Worm (Caenorhabditis elegans): ENCODE data around the gene cysl-1.

cysl-1 gene

ce11 chrX:9932226-9932773 lies 22.0 kb downstream of the cysl-1 start, which contains the start of gene tsp-21:
tsp-21 (plus strand) TSS chrX:9932371.
- TF ChIP-seq daf-12 (tag; optimal IDR thresholded peaks at IDR 0.05) (no peak), ama-1 (optimal IDR thresholded peaks at IDR 0.05) (peak; percentile 73), daf-16 (GFP tag; optimal IDR thresholded peaks at IDR 0.05) (no peak), daf-16 (tag; optimal IDR thresholded peaks at IDR 0.05) (peak; percentile 87), nhr-111 (GFP tag; optimal IDR thresholded peaks at IDR 0.05) (no peak), aha-1 (tag) (peak; percentile 97), dve-1 (tag; optimal IDR thresholded peaks at IDR 0.05; ENCODE audit: insufficient read depth) (peak; percentile 95), ceh-20 (GFP tag; IDR thresholded peaks at IDR 0.05) (0 out of 2 replicates have a peak, but pooled peaks have one; percentile 11), lin-29 (GFP tag; IDR thresholded peaks at IDR 0.05) (no peak), hlh-30 (tag; optimal IDR thresholded peaks at IDR 0.05; ENCODE audit: insufficient read depth) (peak; percentile 77), T26A8.4 (GFP tag; IDR thresholded peaks at IDR 0.05) (peak; percentile 61), nhr-28 (tag; optimal IDR thresholded peaks at IDR 0.05) (peak; percentile 83), ces-1 (GFP tag; optimal IDR thresholded peaks at IDR 0.05) (no peak), nhr-48 (tag; optimal IDR thresholded peaks at IDR 0.05) (no peak), ceh-44 (GFP tag; IDR thresholded peaks at IDR 0.05) (no peak), saeg-2 (GFP tag; IDR thresholded peaks at IDR 0.05) (no peak), unc-62 (GFP tag; optimal IDR thresholded peaks at IDR 0.05 in 1 of 2) (peak in 1 of 2 experiments; percentile 100), unc-62 (tag; optimal IDR thresholded peaks at IDR 0.05) (no peak), egl-27 (tag; optimal IDR thresholded peaks at IDR 0.05) (no peak), egl-43 (GFP tag; IDR thresholded peaks at IDR 0.05) (0 out of 2 replicates have a peak, but pooled peaks have one; percentile 40), nhr-10 (tag; optimal IDR thresholded peaks at IDR 0.05) (peak; percentile 54), skn-1 (tag; optimal IDR thresholded peaks at IDR 0.05) (no peak), jun-1 (tag; optimal IDR thresholded peaks at IDR 0.05) (peak; percentile 33), dmd-6 (GFP tag; IDR thresholded peaks at IDR 0.05) (peak; percentile 50), hlh-11 (tag; optimal IDR thresholded peaks at IDR 0.05) (peak; percentile 89), ctbp-1 (GFP tag; IDR thresholded peaks at IDR 0.05) (peak; percentile 58; the same call in 1 of the 2 replicates), dpl-1 (GFP tag; optimal IDR thresholded peaks at IDR 0.05) (peak; percentile 47), nhr-77 (tag; optimal IDR thresholded peaks at IDR 0.05) (peak; percentile 91), lin-38 (GFP tag; IDR thresholded peaks at IDR 0.05) (peak; percentile 60), nhr-11 (tag; optimal IDR thresholded peaks at IDR 0.05) (peak; percentile 61), nhr-102 (tag; optimal IDR thresholded peaks at IDR 0.05) (peak; percentile 52), lir-3 (tag; optimal IDR thresholded peaks at IDR 0.05) (no peak), lsy-2 (tag; optimal IDR thresholded peaks at IDR 0.05) (peak; percentile 77 to 78), unc-39 (tag; optimal IDR thresholded peaks at IDR 0.05) (no peak), Y75B8A.6 (GFP tag; IDR thresholded peaks at IDR 0.05) (no peak), madf-9 (GFP tag; conservative IDR thresholded peaks at IDR 0.05) (peak; percentile 40; the same call in 1 of the 2 replicates), mep-1 (tag; optimal IDR thresholded peaks at IDR 0.05) (peak; percentile 96), set-16 (GFP tag; IDR thresholded peaks at IDR 0.05) (peak; percentile 66), aly-2 (tag; optimal IDR thresholded peaks at IDR 0.05) (no peak), duxl-1 (tag; optimal IDR thresholded peaks at IDR 0.05; ENCODE audit: poor library complexity) (peak; percentile 34), nhr-42 (GFP tag; IDR thresholded peaks at IDR 0.05) (0 out of 2 replicates have a peak, but pooled peaks have one; percentile 43), daf-19 (GFP tag; conservative IDR thresholded peaks at IDR 0.05) (no peak), hif-1 (tag; optimal IDR thresholded peaks at IDR 0.05) (peak in 1 of 2 experiments; percentile 68), rbr-2 (tag; optimal IDR thresholded peaks at IDR 0.05) (peak; percentile 79), nhr-25 (tag; optimal IDR thresholded peaks at IDR 0.05; ENCODE audit: borderline replicate concordance, insufficient read depth) (peak; percentile 86), ztf-7 (tag; optimal IDR thresholded peaks at IDR 0.05) (peak; percentile 32), mes-2 (tag; optimal IDR thresholded peaks at IDR 0.05; ENCODE audit: poor library complexity, severe bottlenecking) (peak; percentile 72), snpc-4 (tag; optimal IDR thresholded peaks at IDR 0.05) (no peak), mxl-3 (GFP tag; optimal IDR thresholded peaks at IDR 0.05) (peak; percentile 81), nhr-6 (tag; optimal IDR thresholded peaks at IDR 0.05) (peak; percentile 70), daf-8 (GFP tag; IDR thresholded peaks at IDR 0.05) (no peak)
